Worm (Caenorhabditis elegans): Measurements from ENCODE around the gene skr-15.

ce11 chrII:3808104-3808503 lies 15.9 kb upstream of the skr-15 start, which contains the start of gene F54D10.5:
- no peak for TF ChIP-seq sea-1 (GFP tag; conservative IDR thresholded peaks at IDR 0.05)
- no peak for TF ChIP-seq aly-1 (tag; optimal IDR thresholded peaks at IDR 0.05)

Measured in whole organism, early embryonic.